Fruit fly (Drosophila melanogaster): Measurements from ENCODE around the gene CG9919.

Gene CG9919

dm6 chrX:16323063-16323462 lies 7.5 kb downstream of the CG9919 start, which contains the start of the genes CG9917 and CG32579:
TSS of gene CG9917 (minus strand) at chrX:16323231.
TSS of gene CG32579 (plus strand) at chrX:16323286.
- TF ChIP-seq CG12605 (GFP tag; IDR thresholded peaks at IDR 0.05), result no peak
- no peak for TF ChIP-seq CG17806 (tag; optimal IDR thresholded peaks at IDR 0.05)
- TF ChIP-seq CG8301 (tag; optimal IDR thresholded peaks at IDR 0.05), result no peak
- TF ChIP-seq CG9948 (tag; optimal IDR thresholded peaks at IDR 0.05), result no peak
- TF ChIP-seq CG32121 (GFP tag; IDR thresholded peaks at IDR 0.05), result no peak
- no peak for TF ChIP-seq CG13204 (GFP tag; optimal IDR thresholded peaks at IDR 0.05)
- no peak for TF ChIP-seq CG34367 (tag; optimal IDR thresholded peaks at IDR 0.05)
- TF ChIP-seq D1 (tag; optimal IDR thresholded peaks at IDR 0.05), result no peak
- no peak for TF ChIP-seq Ets98B (GFP tag; IDR thresholded peaks at IDR 0.05)
- no peak for TF ChIP-seq Pif1B (GFP tag; optimal IDR thresholded peaks at IDR 0.05)
- no peak for TF ChIP-seq CG15710 (tag; optimal IDR thresholded peaks at IDR 0.05)
- no peak for TF ChIP-seq fd96Ca (GFP tag; IDR thresholded peaks at IDR 0.05)
- TF ChIP-seq Pif1A (GFP tag; optimal IDR thresholded peaks at IDR 0.05), result no peak
- TF ChIP-seq EcR (GFP tag; optimal IDR thresholded peaks at IDR 0.05), result no peak
- no peak for TF ChIP-seq gl (tag; optimal IDR thresholded peaks at IDR 0.05)
- no peak for TF ChIP-seq CG4496 (GFP tag; IDR thresholded peaks at IDR 0.05)
- TF ChIP-seq rn (GFP tag; IDR thresholded peaks at IDR 0.05), result no peak
- no peak for TF ChIP-seq Snoo (tag; optimal IDR thresholded peaks at IDR 0.05)
- no peak for TF ChIP-seq CG8159 (tag; optimal IDR thresholded peaks at IDR 0.05)

dm6 chrX:16321037-16321436 lies 9.5 kb downstream of the CG9919 start:
- TF ChIP-seq CG15710 (tag; optimal IDR thresholded peaks at IDR 0.05) (no peak), CG8301 (tag; optimal IDR thresholded peaks at IDR 0.05) (no peak), CG10348 (GFP tag; IDR thresholded peaks at IDR 0.05) (no peak), CG13204 (GFP tag; optimal IDR thresholded peaks at IDR 0.05) (no peak), EcR (GFP tag; optimal IDR thresholded peaks at IDR 0.05) (no peak), CG4496 (GFP tag; IDR thresholded peaks at IDR 0.05) (no peak), gl (tag; optimal IDR thresholded peaks at IDR 0.05) (no peak), D1 (tag; optimal IDR thresholded peaks at IDR 0.05) (no peak), rn (GFP tag; IDR thresholded peaks at IDR 0.05) (no peak), CG12605 (GFP tag; IDR thresholded peaks at IDR 0.05) (no peak), fd96Ca (GFP tag; IDR thresholded peaks at IDR 0.05) (no peak), CG34367 (tag; optimal IDR thresholded peaks at IDR 0.05) (no peak), Snoo (tag; optimal IDR thresholded peaks at IDR 0.05) (no peak), Ets98B (GFP tag; IDR thresholded peaks at IDR 0.05) (no peak), Pif1A (GFP tag; optimal IDR thresholded peaks at IDR 0.05) (no peak), CG9948 (tag; optimal IDR thresholded peaks at IDR 0.05) (no peak), CG14655 (GFP tag; optimal IDR thresholded peaks at IDR 0.05) (no peak), CG17806 (tag; optimal IDR thresholded peaks at IDR 0.05) (no peak), CG32121 (GFP tag; IDR thresholded peaks at IDR 0.05) (no peak), Pif1B (GFP tag; optimal IDR thresholded peaks at IDR 0.05) (no peak)

dm6 chrX:16320197-16320921 lies 10.2 kb downstream of the CG9919 start, which contains the start of gene Cyp1:
TSS of gene Cyp1 (minus strand) at chrX:16320370.
- TF ChIP-seq fd96Ca (GFP tag; IDR thresholded peaks at IDR 0.05) (peak; percentile 59; the same call in 2 of the 3 replicates), CG12605 (GFP tag; IDR thresholded peaks at IDR 0.05) (peak; percentile 50), CG4496 (GFP tag; IDR thresholded peaks at IDR 0.05) (peak; percentile 45; the same call in 1 of the 3 replicates), Ets98B (GFP tag; IDR thresholded peaks at IDR 0.05) (peak; percentile 42), gl (tag; optimal IDR thresholded peaks at IDR 0.05) (no peak), Pif1B (GFP tag; optimal IDR thresholded peaks at IDR 0.05) (peak; percentile 44), CG17806 (tag; optimal IDR thresholded peaks at IDR 0.05) (no peak), EcR (GFP tag; optimal IDR thresholded peaks at IDR 0.05) (peak; percentile 6), Snoo (tag; optimal IDR thresholded peaks at IDR 0.05) (peak; percentile 16)

- TF ChIP-seq CG4496 (GFP tag; IDR thresholded peaks at IDR 0.05) (no peak), rn (GFP tag; IDR thresholded peaks at IDR 0.05) (no peak), CG12605 (GFP tag; IDR thresholded peaks at IDR 0.05) (no peak), D1 (tag; optimal IDR thresholded peaks at IDR 0.05) (no peak), CG13204 (GFP tag; optimal IDR thresholded peaks at IDR 0.05) (no peak), CG14655 (GFP tag; optimal IDR thresholded peaks at IDR 0.05) (no peak), Snoo (tag; optimal IDR thresholded peaks at IDR 0.05) (no peak), Ets98B (GFP tag; IDR thresholded peaks at IDR 0.05) (no peak), Pif1A (GFP tag; optimal IDR thresholded peaks at IDR 0.05) (no peak), Pif1B (GFP tag; optimal IDR thresholded peaks at IDR 0.05) (no peak), gl (tag; optimal IDR thresholded peaks at IDR 0.05) (no peak), CG8159 (tag; optimal IDR thresholded peaks at IDR 0.05) (no peak), CG17806 (tag; optimal IDR thresholded peaks at IDR 0.05) (no peak), CG32121 (GFP tag; IDR thresholded peaks at IDR 0.05) (no peak), CG9948 (tag; optimal IDR thresholded peaks at IDR 0.05) (no peak), CG10348 (GFP tag; IDR thresholded peaks at IDR 0.05) (no peak), CG34367 (tag; optimal IDR thresholded peaks at IDR 0.05) (no peak), fd96Ca (GFP tag; IDR thresholded peaks at IDR 0.05) (no peak), CG8301 (tag; optimal IDR thresholded peaks at IDR 0.05) (no peak), CG15710 (tag; optimal IDR thresholded peaks at IDR 0.05) (no peak)
Measured at dm6 chrX:16319558-16319924, 11.0 kb downstream of the CG9919 start.

dm6 chrX:16318858-16319557 lies 11.6 kb downstream of the CG9919 start:
- TF ChIP-seq CG10348 (GFP tag; IDR thresholded peaks at IDR 0.05) (no peak), CG13204 (GFP tag; optimal IDR thresholded peaks at IDR 0.05) (no peak), CG9948 (tag; optimal IDR thresholded peaks at IDR 0.05) (peak; percentile 79), CG34367 (tag; optimal IDR thresholded peaks at IDR 0.05) (peak; percentile 71), CG32121 (GFP tag; IDR thresholded peaks at IDR 0.05) (peak; percentile 48; the same call in 1 of the 2 replicates), rn (GFP tag; IDR thresholded peaks at IDR 0.05) (peak; percentile 64), gl (tag; optimal IDR thresholded peaks at IDR 0.05) (no peak), CG12605 (GFP tag; IDR thresholded peaks at IDR 0.05) (peak; percentile 68), CG17806 (tag; optimal IDR thresholded peaks at IDR 0.05) (peak; percentile 77), Pif1A (GFP tag; optimal IDR thresholded peaks at IDR 0.05) (peak; percentile 82), D1 (tag; optimal IDR thresholded peaks at IDR 0.05) (no peak), CG8301 (tag; optimal IDR thresholded peaks at IDR 0.05) (peak; percentile 76), Pif1B (GFP tag; optimal IDR thresholded peaks at IDR 0.05) (peak; percentile 86), CG4496 (GFP tag; IDR thresholded peaks at IDR 0.05) (peak; percentile 87), CG15710 (tag; optimal IDR thresholded peaks at IDR 0.05) (peak; percentile 68), fd96Ca (GFP tag; IDR thresholded peaks at IDR 0.05) (peak; percentile 83), Ets98B (GFP tag; IDR thresholded peaks at IDR 0.05) (peak; percentile 73), CG8159 (tag; optimal IDR thresholded peaks at IDR 0.05) (peak; percentile 76), Snoo (tag; optimal IDR thresholded peaks at IDR 0.05) (peak; percentile 39), EcR (GFP tag; optimal IDR thresholded peaks at IDR 0.05) (peak; percentile 94), CG14655 (GFP tag; optimal IDR thresholded peaks at IDR 0.05) (no peak)

Measured in whole organism, pupa.